Worm (Caenorhabditis elegans) whole organism, early embryonic: Measurements from ENCODE around the gene F20B6.9.

ENCODE experiments used
- B0310.2 ChIP-seq: sonication (generic microtip); optimal IDR thresholded peaks from 2 replicates; lab custom pipeline; 2016; ENCODE audit warnings: mild to moderate bottlenecking, missing genetic modification characterization, missing compliant biosample characterization
- F13C5.2 ChIP-seq: sonication (generic microtip); optimal IDR thresholded peaks from 2 replicates; lab custom pipeline; 2017; ENCODE audit warnings: mild to moderate bottlenecking, missing genetic modification characterization, inconsistent platforms, missing compliant biosample characterization
- aly-1 ChIP-seq: sonication (generic microtip); optimal IDR thresholded peaks from 2 replicates; lab custom pipeline; 2016; ENCODE audit warnings: missing genetic modification characterization, missing compliant biosample characterization
- ama-1 ChIP-seq: fragments of 150-350 bp; optimal IDR thresholded peaks from 2 replicates; lab custom pipeline; 2014
- ceh-13 ChIP-seq: fragments of 200-800 bp; sonication (Bioruptor generic); optimal IDR thresholded peaks from 2 replicates; lab custom pipeline; 2018; ENCODE audit warnings: mild to moderate bottlenecking, missing genetic modification characterization, missing compliant biosample characterization
- ceh-36 ChIP-seq: sonication (generic microtip); optimal IDR thresholded peaks from 2 replicates; lab custom pipeline; 2016; ENCODE audit warnings: missing genetic modification characterization, inconsistent platforms, missing compliant biosample characterization
- ets-7 ChIP-seq: sonication (generic microtip); optimal IDR thresholded peaks from 2 replicates; lab custom pipeline; 2016; ENCODE audit warnings: missing genotype, missing genetic modification characterization, missing compliant biosample characterization
- flt-1 ChIP-seq: fragments of 200-800 bp; sonication (Bioruptor generic); IDR thresholded peaks from 2 replicates; pipeline ENCODE4 v1.3.6; 2022; ENCODE audit warnings: missing genetic modification characterization, missing compliant biosample characterization
- hmbx-1 ChIP-seq: sonication (generic microtip); optimal IDR thresholded peaks from 2 replicates; lab custom pipeline; 2016; ENCODE audit warnings: mild to moderate bottlenecking, missing genetic modification characterization, missing compliant biosample characterization
- hmg-4 ChIP-seq: fragments of 200-800 bp; sonication (Bioruptor generic); optimal IDR thresholded peaks from 2 replicates; lab custom pipeline; 2018; ENCODE audit warnings: mild to moderate bottlenecking, missing genetic modification characterization, missing compliant biosample characterization
- hnd-1 ChIP-seq: sonication (generic microtip); optimal IDR thresholded peaks from 2 replicates; lab custom pipeline; 2016; ENCODE audit warnings: missing genetic modification characterization, missing compliant biosample characterization
- pes-1 ChIP-seq: fragments of 200-800 bp; sonication (Bioruptor generic); IDR thresholded peaks from 2 replicates; pipeline ENCODE4 v1.3.6; 2022; ENCODE audit warnings: missing genetic modification reagents, missing genetic modification characterization, missing compliant biosample characterization
- scrt-1 ChIP-seq: fragments of 200-800 bp; sonication (Bioruptor generic); IDR thresholded peaks from 2 replicates; pipeline ENCODE4 v1.3.6; 2022; ENCODE audit warnings: missing genetic modification characterization, missing compliant biosample characterization
- sea-1 ChIP-seq: fragments of 200-800 bp; sonication (Bioruptor generic); conservative IDR thresholded peaks from 2 replicates; pipeline ENCODE4 v1.3.6; 2022; ENCODE audit warnings: missing genetic modification characterization, missing compliant biosample characterization
- tbx-11 ChIP-seq: fragments of 200-800 bp; sonication (Bioruptor generic); IDR thresholded peaks from 2 replicates; pipeline ENCODE4 v1.3.6; 2022; ENCODE audit warnings: missing genetic modification characterization, missing compliant biosample characterization
- tbx-37 ChIP-seq: fragments of 200-800 bp; sonication (Bioruptor generic); conservative IDR thresholded peaks from 2 replicates; pipeline ENCODE4 v1.3.6; 2022; ENCODE audit warnings: missing genetic modification reagents, missing genetic modification characterization, missing compliant biosample characterization
- tra-4 ChIP-seq: sonication (generic microtip); optimal IDR thresholded peaks from 2 replicates; lab custom pipeline; 2017; ENCODE audit warnings: missing genetic modification characterization, missing compliant biosample characterization

The F20B6.9 gene

DNA sequence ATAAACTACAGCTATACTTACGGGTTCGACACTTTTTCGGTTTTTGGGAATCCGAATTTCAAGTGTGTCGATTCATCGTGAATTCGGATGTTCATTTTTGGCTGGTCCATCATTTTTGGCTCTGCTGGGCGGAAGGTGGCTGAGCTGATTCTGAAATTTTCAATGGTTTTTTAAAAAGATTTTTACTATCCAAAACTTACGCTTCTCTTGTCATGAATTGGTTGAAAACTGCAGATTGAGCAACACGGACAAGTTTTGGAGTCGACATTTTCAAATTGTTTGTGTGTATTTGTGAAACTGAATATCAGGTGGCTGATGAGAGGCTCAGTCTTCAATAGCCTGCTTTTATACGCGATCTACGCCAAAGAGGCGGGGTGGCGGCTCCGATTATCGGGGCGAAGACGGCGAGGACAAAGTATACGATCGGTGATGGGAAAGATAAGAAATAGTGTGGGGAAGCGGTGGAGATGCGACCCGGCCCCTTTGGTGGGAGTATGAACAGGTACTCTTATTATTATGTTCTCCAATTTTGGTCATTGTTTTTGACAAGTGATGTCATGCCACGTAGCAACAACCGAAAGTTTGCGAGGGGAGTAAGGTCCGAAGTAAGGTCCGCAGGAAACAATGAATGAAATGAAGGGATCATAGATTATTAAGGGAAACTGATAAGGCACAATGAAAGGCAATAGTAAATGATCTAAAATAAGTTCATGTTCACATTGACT is 39.7 kb upstream of the F20B6.9 start, which contains the start of gene F48D6.4:
Gene F48D6.4 (minus strand): TSS at position 346 of the 725 bp plus-strand sequence.
- TF ChIP-seq pes-1 (GFP tag; lab: Robert Waterston, UW) (no peak), tra-4 (tag; lab: Kevin White, UChicago) (no peak), ets-7 (no peak), hmg-4 (GFP tag; lab: Kevin White, UChicago) (no peak), aly-1 (tag; lab: Kevin White, UChicago) (no peak), ceh-36 (no peak), F13C5.2 (no peak), B0310.2 (no peak), hmbx-1 (tag; lab: Kevin White, UChicago) (no peak), ama-1 (lab: Kevin White, UChicago) (no peak), hnd-1 (tag; lab: Kevin White, UChicago) (no peak), tbx-37 (GFP tag; lab: Robert Waterston, UW) (no peak), scrt-1 (GFP tag; lab: Robert Waterston, UW) (no peak), ceh-13 (GFP tag; lab: Kevin White, UChicago) (no peak), flt-1 (GFP tag; lab: Robert Waterston, UW) (no peak), sea-1 (GFP tag; lab: Robert Waterston, UW) (no peak), tbx-11 (GFP tag; lab: Robert Waterston, UW) (no peak)

DNA sequence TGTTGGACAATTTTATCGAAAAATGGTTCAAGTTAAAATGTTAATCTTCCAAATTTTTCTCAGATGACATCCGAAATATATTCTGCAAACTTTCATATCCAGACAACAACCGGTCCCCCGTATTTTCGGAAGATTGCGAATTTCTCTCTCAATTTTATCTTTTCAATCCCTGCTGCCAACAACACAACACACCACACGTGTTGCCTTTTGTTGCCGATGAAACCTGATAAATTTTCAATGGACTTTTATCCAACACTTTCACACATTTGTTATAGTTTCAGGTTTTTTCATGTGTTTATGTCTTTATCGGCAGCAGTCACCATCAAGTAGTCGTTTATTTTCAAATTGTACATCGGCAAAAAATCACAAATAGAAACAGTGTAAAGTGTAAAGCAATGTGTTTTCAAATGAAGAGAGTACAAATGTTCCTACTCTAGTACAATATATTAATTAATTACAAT is 39.0 kb upstream of the F20B6.9 start:
- TF ChIP-seq ceh-13 (GFP tag; lab: Kevin White, UChicago), result no peak
- TF ChIP-seq tbx-11 (GFP tag; lab: Robert Waterston, UW), result no peak
- no peak for TF ChIP-seq B0310.2
- TF ChIP-seq ceh-36, result no peak
- no peak for TF ChIP-seq ets-7
- TF ChIP-seq ama-1 (lab: Kevin White, UChicago), result no peak
- TF ChIP-seq hnd-1 (tag; lab: Kevin White, UChicago), result no peak
- TF ChIP-seq hmg-4 (GFP tag; lab: Kevin White, UChicago), result no peak
- no peak for TF ChIP-seq F13C5.2
- no peak for TF ChIP-seq aly-1 (tag; lab: Kevin White, UChicago)
- no peak for TF ChIP-seq pes-1 (GFP tag; lab: Robert Waterston, UW)
- no peak for TF ChIP-seq tra-4 (tag; lab: Kevin White, UChicago)
- no peak for TF ChIP-seq scrt-1 (GFP tag; lab: Robert Waterston, UW)
- no peak for TF ChIP-seq sea-1 (GFP tag; lab: Robert Waterston, UW)
- no peak for TF ChIP-seq hmbx-1 (tag; lab: Kevin White, UChicago)
- no peak for TF ChIP-seq flt-1 (GFP tag; lab: Robert Waterston, UW)
- TF ChIP-seq tbx-37 (GFP tag; lab: Robert Waterston, UW), result no peak

DNA sequence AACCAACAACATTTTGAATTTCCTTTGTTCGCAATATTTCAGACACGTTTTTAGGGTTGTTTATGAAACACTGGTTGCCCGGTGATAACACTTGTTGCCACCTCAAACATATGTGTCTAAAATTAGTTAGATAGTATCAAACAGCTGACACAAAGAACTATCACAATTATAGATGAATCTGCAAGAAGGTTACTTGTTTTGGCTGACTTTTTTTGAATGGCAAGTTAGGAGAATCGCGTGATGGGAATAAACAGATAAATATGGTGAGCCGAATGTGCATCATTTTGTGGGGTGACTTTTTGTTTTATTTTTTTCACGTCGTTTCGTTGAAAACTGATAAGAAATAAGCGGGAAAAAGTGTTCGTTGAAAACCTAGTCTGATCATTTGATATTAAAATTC is 37.8 kb upstream of the F20B6.9 start:
- TF ChIP-seq ceh-13 (GFP tag; lab: Kevin White, UChicago), result no peak
- TF ChIP-seq scrt-1 (GFP tag; lab: Robert Waterston, UW), result no peak
- TF ChIP-seq F13C5.2, result no peak
- no peak for TF ChIP-seq ets-7
- TF ChIP-seq B0310.2, result no peak
- no peak for TF ChIP-seq hnd-1 (tag; lab: Kevin White, UChicago)
- TF ChIP-seq ceh-36, result no peak
- no peak for TF ChIP-seq hmbx-1 (tag; lab: Kevin White, UChicago)
- TF ChIP-seq aly-1 (tag; lab: Kevin White, UChicago), result no peak
- no peak for TF ChIP-seq flt-1 (GFP tag; lab: Robert Waterston, UW)
- no peak for TF ChIP-seq hmg-4 (GFP tag; lab: Kevin White, UChicago)
- TF ChIP-seq ama-1 (lab: Kevin White, UChicago), result no peak
- TF ChIP-seq tbx-37 (GFP tag; lab: Robert Waterston, UW), result no peak
- TF ChIP-seq sea-1 (GFP tag; lab: Robert Waterston, UW), result no peak
- no peak for TF ChIP-seq tra-4 (tag; lab: Kevin White, UChicago)
- TF ChIP-seq pes-1 (GFP tag; lab: Robert Waterston, UW), result no peak

DNA sequence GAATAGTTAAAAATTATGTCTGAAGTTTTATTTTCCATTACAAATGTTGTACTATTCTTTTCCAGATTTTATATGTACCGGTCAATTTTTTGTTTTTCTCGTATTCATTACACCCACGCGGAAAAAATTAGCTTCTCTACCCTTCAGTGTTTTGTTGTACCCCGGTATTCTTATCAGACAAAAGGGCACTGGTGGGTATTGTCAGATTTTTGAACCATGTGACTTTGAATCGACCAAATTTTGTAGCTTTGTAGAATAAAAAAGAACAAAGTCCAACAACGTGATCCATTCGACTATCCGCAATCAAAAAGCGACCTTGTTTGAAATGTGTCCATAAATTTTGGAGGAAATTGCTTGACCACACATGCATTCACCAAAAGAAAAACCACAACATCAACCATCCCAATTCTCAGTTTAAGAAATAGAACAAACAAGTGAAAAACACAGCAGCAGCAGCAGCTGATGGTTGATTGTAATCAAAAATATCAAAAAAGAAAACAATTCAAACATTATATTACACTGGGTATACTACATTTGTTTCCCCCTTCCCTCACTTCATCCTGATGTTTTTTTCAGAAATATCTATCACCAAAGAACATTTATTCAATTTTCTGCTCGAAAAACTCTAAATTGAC is 37.3 kb upstream of the F20B6.9 start:
- TF ChIP-seq F13C5.2, result no peak

DNA sequence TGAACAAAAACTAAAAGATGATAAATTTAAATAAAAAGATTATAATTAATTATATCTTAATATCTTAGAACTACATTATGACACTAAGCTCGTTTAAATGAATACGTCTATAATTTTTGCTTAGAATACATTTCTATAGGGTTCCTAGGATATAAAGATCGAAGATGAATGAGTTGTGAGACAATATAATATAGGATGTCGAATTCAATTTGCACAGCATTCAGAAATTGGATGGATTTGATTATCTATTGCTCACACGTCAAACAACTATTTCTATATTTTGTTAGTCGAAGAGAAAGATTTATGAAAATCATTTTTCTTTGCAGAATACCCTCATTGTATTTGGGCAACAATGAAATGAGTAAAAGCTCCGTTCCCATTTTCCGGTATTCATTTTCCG is 31.7 kb upstream of the F20B6.9 start:
- TF ChIP-seq tra-4 (tag; lab: Kevin White, UChicago) (no peak), scrt-1 (GFP tag; lab: Robert Waterston, UW) (no peak)

DNA sequence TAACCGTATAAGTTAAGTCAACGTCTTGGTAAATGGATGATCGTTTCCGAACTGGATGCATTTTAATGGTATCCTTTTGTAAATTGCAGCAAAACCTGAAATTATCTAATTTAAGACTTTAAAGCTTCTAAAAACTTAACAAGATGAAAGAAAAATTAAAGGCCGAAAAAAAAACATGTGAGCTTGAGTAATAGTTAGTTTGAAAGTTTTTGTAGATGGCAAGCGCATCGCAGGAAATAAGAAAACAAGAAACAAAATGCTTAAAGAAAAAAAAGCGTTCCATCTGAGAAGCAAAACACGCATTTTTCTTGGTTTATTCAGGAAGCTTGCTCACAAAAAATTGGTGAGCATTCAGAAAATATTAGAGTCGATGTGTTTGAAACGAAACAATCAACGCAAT is 28.5 kb upstream of the F20B6.9 start, which contains the start of gene rab-37:
Gene rab-37 (minus strand): TSS at position 101 of the 400 bp plus-strand sequence.
- TF ChIP-seq ets-7 (no peak), ama-1 (lab: Kevin White, UChicago) (no peak), tra-4 (tag; lab: Kevin White, UChicago) (no peak), F13C5.2 (no peak), tbx-37 (GFP tag; lab: Robert Waterston, UW) (no peak), hnd-1 (tag; lab: Kevin White, UChicago) (no peak), hmbx-1 (tag; lab: Kevin White, UChicago) (no peak), tbx-11 (GFP tag; lab: Robert Waterston, UW) (no peak), pes-1 (GFP tag; lab: Robert Waterston, UW) (no peak), aly-1 (tag; lab: Kevin White, UChicago) (no peak), B0310.2 (no peak), hmg-4 (GFP tag; lab: Kevin White, UChicago) (no peak)

DNA sequence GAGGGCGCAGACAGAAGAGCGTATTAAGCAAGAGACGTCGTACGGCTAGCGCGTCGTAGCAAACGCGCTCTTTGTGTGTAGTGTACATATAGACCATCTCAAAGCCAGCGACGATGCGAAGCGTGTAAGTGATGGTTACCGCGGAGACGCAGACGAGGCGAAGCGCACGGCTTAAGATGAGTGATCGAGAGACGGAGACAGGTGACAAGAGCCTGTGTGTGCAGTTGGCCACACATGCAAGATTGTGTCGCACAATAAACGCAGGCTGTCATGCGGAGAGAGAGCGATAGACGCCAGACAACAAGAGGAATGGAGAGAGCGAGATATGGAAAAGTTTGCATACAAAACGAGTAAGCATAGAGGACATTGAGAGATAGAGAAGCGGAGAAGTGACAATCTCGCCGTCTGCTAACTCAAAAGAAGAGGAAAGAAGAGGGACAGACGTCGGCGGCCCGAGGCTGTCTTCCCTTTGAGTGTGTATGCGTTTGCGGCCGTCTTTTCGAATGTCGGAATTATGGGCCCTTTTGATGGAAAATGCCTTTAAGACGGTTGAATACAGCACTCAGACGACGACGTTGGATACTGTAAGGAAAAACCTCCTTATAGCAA is 15.6 kb upstream of the F20B6.9 start:
- TF ChIP-seq hmg-4 (GFP tag; lab: Kevin White, UChicago), result no peak
- no peak for TF ChIP-seq hnd-1 (tag; lab: Kevin White, UChicago)
- TF ChIP-seq ama-1 (lab: Kevin White, UChicago), result no peak
- peak; percentile 37 for TF ChIP-seq B0310.2
- TF ChIP-seq pes-1 (GFP tag; lab: Robert Waterston, UW), result 0 out of 2 replicates have a peak, but pooled peaks have one; percentile 24
- TF ChIP-seq aly-1 (tag; lab: Kevin White, UChicago), result no peak
